Worm (Caenorhabditis elegans): ENCODE data around the gene ceh-18.

The ceh-18 gene

ce11 chrX:3802743-3803142, 54.9 kb downstream of the ceh-18 start:
- TF ChIP-seq nfyb-1 (GFP tag; IDR thresholded peaks at IDR 0.05), result 0 out of 2 replicates have a peak, but pooled peaks have one; percentile 35
- TF ChIP-seq zfh-2 (GFP tag; conservative IDR thresholded peaks at IDR 0.05), result peak; percentile 74
- TF ChIP-seq ceh-27 (GFP tag; optimal IDR thresholded peaks at IDR 0.05), result no peak

ce11 chrX:3798288-3798687, 59.3 kb downstream of the ceh-18 start:
- peak; percentile 65 for TF ChIP-seq zfh-2 (GFP tag; conservative IDR thresholded peaks at IDR 0.05)
- TF ChIP-seq dpl-1 (GFP tag; optimal IDR thresholded peaks at IDR 0.05), result no peak
- TF ChIP-seq egrh-3 (GFP tag; IDR thresholded peaks at IDR 0.05), result 0 out of 2 replicates have a peak, but pooled peaks have one; percentile 9

DNA sequence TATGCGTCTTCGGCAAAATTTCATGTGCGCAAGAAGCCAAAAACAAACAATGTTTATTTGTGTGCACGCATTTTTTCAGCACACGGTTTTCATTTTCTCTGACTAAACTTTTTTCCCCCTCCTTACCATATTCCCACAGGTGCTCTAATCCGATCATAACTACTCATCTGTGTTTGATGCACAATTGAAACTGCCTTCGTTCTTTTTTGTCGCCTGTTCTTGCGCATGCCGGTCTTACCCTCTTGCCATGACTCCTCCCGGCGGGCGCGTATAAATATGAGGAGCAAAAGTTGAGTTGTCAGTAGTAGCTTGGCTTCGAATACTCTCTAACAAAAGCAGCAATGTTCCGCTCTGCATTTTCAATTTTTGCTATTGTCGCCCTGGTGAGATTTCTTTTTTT, 59.7 kb downstream of the ceh-18 start, which contains the start of gene abu-10:
abu-10 (plus strand) TSS at position 301 of the 400 bp plus-strand sequence.
- TF ChIP-seq ceh-27 (GFP tag; optimal IDR thresholded peaks at IDR 0.05) (no peak), atf-7 (tag; optimal IDR thresholded peaks at IDR 0.05) (no peak), nhr-80 (tag; optimal IDR thresholded peaks at IDR 0.05) (no peak), K12H6.12 (tag; optimal IDR thresholded peaks at IDR 0.05) (no peak), tbp1 (GFP tag; optimal IDR thresholded peaks at IDR 0.05) (no peak), akir-1 (GFP tag; optimal IDR thresholded peaks at IDR 0.05) (no peak), rpc-1 (optimal IDR thresholded peaks at IDR 0.05) (no peak), rpc-1 (tag; optimal IDR thresholded peaks at IDR 0.05) (no peak), F10E7.11 (tag; optimal IDR thresholded peaks at IDR 0.05) (no peak), ZK185.1 (tag; optimal IDR thresholded peaks at IDR 0.05; ENCODE audit: poor library complexity, severe bottlenecking) (no peak)

- TF ChIP-seq ZK185.1 (tag; optimal IDR thresholded peaks at IDR 0.05; ENCODE audit: poor library complexity, severe bottlenecking) (no peak), lin-26 (GFP tag; IDR thresholded peaks at IDR 0.05) (no peak), nhr-90 (tag; optimal IDR thresholded peaks at IDR 0.05) (no peak), unc-62 (GFP tag; optimal IDR thresholded peaks at IDR 0.05) (no peak), T26A5.8 (tag; optimal IDR thresholded peaks at IDR 0.05) (no peak), K12H6.12 (tag; optimal IDR thresholded peaks at IDR 0.05) (no peak), snpc-1.3 (tag; optimal IDR thresholded peaks at IDR 0.05; ENCODE audit: insufficient read depth) (no peak), Y79H2A.3 (GFP tag; conservative IDR thresholded peaks at IDR 0.05) (no peak), B0035.1 (tag; optimal IDR thresholded peaks at IDR 0.05) (no peak), zim-3 (tag; optimal IDR thresholded peaks at IDR 0.05) (no peak), F23B12.7 (tag; optimal IDR thresholded peaks at IDR 0.05; ENCODE audit: insufficient read depth) (no peak), ceh-79 (tag; optimal IDR thresholded peaks at IDR 0.05) (no peak), cebp-2 (GFP tag; IDR thresholded peaks at IDR 0.05) (no peak), lin-35 (GFP tag; optimal IDR thresholded peaks at IDR 0.05) (no peak)
Measured at ce11 chrX:3795642-3796041, 62.0 kb downstream of the ceh-18 start, which contains the start of gene F35A5.5. Gene F35A5.5 (minus strand): TSS chrX:3795742.

ce11 chrX:3794161-3794560, 63.4 kb downstream of the ceh-18 start:
- TF ChIP-seq rpc-1 (optimal IDR thresholded peaks at IDR 0.05) (no peak), rpc-1 (tag; optimal IDR thresholded peaks at IDR 0.05) (no peak), zfh-2 (GFP tag; conservative IDR thresholded peaks at IDR 0.05) (peak; percentile 72)

DNA sequence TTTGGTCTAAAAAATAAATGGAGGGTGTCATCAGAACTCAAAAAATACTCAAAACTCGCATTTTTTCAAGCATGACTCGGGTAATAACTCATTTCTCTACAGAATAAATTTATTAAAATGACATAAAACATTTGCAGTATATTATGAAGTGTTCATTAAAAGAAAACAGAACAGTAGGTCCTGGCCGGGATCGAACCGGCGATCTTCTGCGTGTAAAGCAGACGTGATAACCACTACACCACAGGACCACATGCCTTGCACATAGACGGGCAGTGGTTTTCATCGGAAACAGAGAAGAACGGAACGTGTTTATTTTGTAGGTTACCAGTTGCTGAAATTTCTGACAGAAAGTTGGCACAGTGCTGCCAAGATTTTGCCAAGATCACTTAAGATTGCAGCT, 64.2 kb downstream of the ceh-18 start:
- TF ChIP-seq ceh-58 (GFP tag; IDR thresholded peaks at IDR 0.05), result no peak
- no peak for TF ChIP-seq ceh-40 (GFP tag; IDR thresholded peaks at IDR 0.05)
- peak; percentile 85 for TF ChIP-seq D2030.7 (GFP tag; IDR thresholded peaks at IDR 0.05)
- no peak for TF ChIP-seq hlh-26 (GFP tag; conservative IDR thresholded peaks at IDR 0.05)
- no peak for TF ChIP-seq Y67H2A.10 (GFP tag; conservative IDR thresholded peaks at IDR 0.05)
- TF ChIP-seq hmg-1.2 (GFP tag; IDR thresholded peaks at IDR 0.05), result peak; percentile 57
- TF ChIP-seq F57C9.4 (tag; optimal IDR thresholded peaks at IDR 0.05), result no peak
- TF ChIP-seq F33H1.4 (GFP tag; IDR thresholded peaks at IDR 0.05), result no peak
- no peak for TF ChIP-seq tbx-9 (tag; optimal IDR thresholded peaks at IDR 0.05; ENCODE audit: borderline replicate concordance)
- no peak for TF ChIP-seq ama-1 (optimal IDR thresholded peaks at IDR 0.05)
- TF ChIP-seq ama-1 (GFP tag; optimal IDR thresholded peaks at IDR 0.05), result peak in 1 of 2 experiments; percentile 33
- TF ChIP-seq C06A6.2 (GFP tag; conservative IDR thresholded peaks at IDR 0.05), result no peak
- TF ChIP-seq tlf-1 (GFP tag; optimal IDR thresholded peaks at IDR 0.05), result no peak
- peak; percentile 83 for TF ChIP-seq rpc-1 (optimal IDR thresholded peaks at IDR 0.05)
- peak; percentile 97 for TF ChIP-seq rpc-1 (tag; optimal IDR thresholded peaks at IDR 0.05)
- TF ChIP-seq egl-18 (GFP tag; IDR thresholded peaks at IDR 0.05), result no peak
- TF ChIP-seq snpc-3.4 (tag; optimal IDR thresholded peaks at IDR 0.05), result peak; percentile 69
